Worm (Caenorhabditis elegans) whole organism, late embryonic: ENCODE measurements around the gene ZK652.8.

Experiments used
- F13H6.1 ChIP-seq: sonication (generic microtip); optimal IDR thresholded peaks from 2 replicates; lab custom pipeline; 2016; ENCODE audit warnings: missing genetic modification characterization, missing compliant biosample characterization
- T23F11.4 ChIP-seq: fragments of 200-800 bp; sonication (Bioruptor generic); optimal IDR thresholded peaks from 2 replicates; lab custom pipeline; 2018; ENCODE audit warnings: mild to moderate bottlenecking, missing genetic modification characterization, missing compliant biosample characterization
- Y22D7AL.16 ChIP-seq: sonication (generic microtip); optimal IDR thresholded peaks from 2 replicates; lab custom pipeline; 2016; ENCODE audit warnings: missing genetic modification characterization, missing compliant biosample characterization
- ama-1 ChIP-seq: fragments of 150-350 bp; optimal IDR thresholded peaks from 2 replicates; lab custom pipeline; 2014
- ceh-14 ChIP-seq: sonication (generic microtip); optimal IDR thresholded peaks from 2 replicates; lab custom pipeline; 2016; ENCODE audit warnings: missing genotype, missing genetic modification characterization, missing compliant biosample characterization
- ceh-18 ChIP-seq: sonication (generic microtip); optimal IDR thresholded peaks from 2 replicates; lab custom pipeline; 2016; ENCODE audit warnings: missing genetic modification characterization, missing compliant biosample characterization
- ceh-34 ChIP-seq: sonication (generic microtip); optimal IDR thresholded peaks from 2 replicates; lab custom pipeline; 2016; ENCODE audit warnings: mild to moderate bottlenecking, missing genetic modification characterization, missing compliant biosample characterization
- ceh-45 ChIP-seq: fragments of 200-800 bp; sonication (Bioruptor generic); IDR thresholded peaks from 2 replicates; pipeline ENCODE4 v1.3.6; 2022; ENCODE audit warnings: missing genetic modification reagents, missing genetic modification characterization, missing compliant biosample characterization
- ceh-9 ChIP-seq: sonication (generic microtip); optimal IDR thresholded peaks from 2 replicates; lab custom pipeline; 2016; ENCODE audit warnings: mild to moderate bottlenecking, missing genetic modification characterization, inconsistent platforms, missing compliant biosample characterization
- che-1 ChIP-seq: sonication (generic microtip); optimal IDR thresholded peaks from 2 replicates; lab custom pipeline; 2016; ENCODE audit warnings: mild to moderate bottlenecking, missing genetic modification characterization, missing compliant biosample characterization
- elt-4 ChIP-seq: sonication (generic microtip); optimal IDR thresholded peaks from 2 replicates; lab custom pipeline; 2016; ENCODE audit warnings: missing genetic modification characterization, missing compliant biosample characterization
- eyg-1 ChIP-seq: sonication (generic microtip); optimal IDR thresholded peaks from 2 replicates; lab custom pipeline; 2016; ENCODE audit warnings: missing genotype, missing genetic modification characterization, missing compliant biosample characterization
- fax-1 ChIP-seq: sonication (generic microtip); optimal IDR thresholded peaks from 2 replicates; lab custom pipeline; 2016; ENCODE audit warnings: missing genotype, missing genetic modification characterization, missing compliant biosample characterization
- fkh-10 ChIP-seq: fragments of 150-350 bp; optimal IDR thresholded peaks from 2 replicates; lab custom pipeline; 2014; ENCODE audit warnings: missing biosample characterization, missing genetic modification reagents, missing genetic modification characterization
- fkh-6 ChIP-seq: sonication (generic microtip); optimal IDR thresholded peaks from 2 replicates; lab custom pipeline; 2016; ENCODE audit warnings: missing genetic modification characterization, missing compliant biosample characterization
- gmeb-2 ChIP-seq: sonication (generic microtip); optimal IDR thresholded peaks from 2 replicates; lab custom pipeline; 2016; ENCODE audit warnings: missing genetic modification characterization, inconsistent platforms, missing compliant biosample characterization
- madf-2 ChIP-seq: sonication (generic microtip); optimal IDR thresholded peaks from 2 replicates; lab custom pipeline; 2017; ENCODE audit warnings: missing genetic modification characterization, missing compliant biosample characterization
- nhr-11 ChIP-seq: fragments of 150-350 bp; optimal IDR thresholded peaks from 2 replicates; lab custom pipeline; 2014; ENCODE audit warnings: missing biosample characterization, missing genetic modification characterization
- nhr-232 ChIP-seq: sonication (generic microtip); optimal IDR thresholded peaks from 2 replicates; lab custom pipeline; 2016; ENCODE audit warnings: missing genetic modification characterization, missing compliant biosample characterization
- npax-4 ChIP-seq: sonication (generic microtip); optimal IDR thresholded peaks from 2 replicates; lab custom pipeline; 2016; ENCODE audit warnings: missing genetic modification characterization, missing compliant biosample characterization
- odd-2 ChIP-seq: sonication (generic microtip); optimal IDR thresholded peaks from 2 replicates; lab custom pipeline; 2017; ENCODE audit warnings: antibody characterized with exemption, mild to moderate bottlenecking, missing genetic modification characterization, missing compliant biosample characterization
- pag-3 ChIP-seq: sonication (generic microtip); optimal IDR thresholded peaks from 2 replicates; lab custom pipeline; 2016; ENCODE audit warnings: missing compliant biosample characterization, missing genetic modification characterization, borderline replicate concordance
- pha-4 ChIP-seq: fragments of 150-350 bp; optimal IDR thresholded peaks from 2 replicates; lab custom pipeline; 2018; ENCODE audit warnings: missing biosample characterization, missing genetic modification reagents, missing genetic modification characterization
- pros-1 ChIP-seq: fragments of 150-350 bp; optimal IDR thresholded peaks from 2 replicates; lab custom pipeline; 2014; ENCODE audit warnings: missing biosample characterization, missing genetic modification reagents, missing genetic modification characterization
- sox-4 ChIP-seq: sonication (generic microtip); optimal IDR thresholded peaks from 2 replicates; lab custom pipeline; 2017; ENCODE audit warnings: mild to moderate bottlenecking, missing genetic modification characterization, inconsistent platforms, missing compliant biosample characterization
- tbx-2 ChIP-seq: sonication (generic microtip); optimal IDR thresholded peaks from 2 replicates; lab custom pipeline; 2016; ENCODE audit warnings: missing genetic modification characterization, missing compliant biosample characterization
- tbx-7 ChIP-seq: sonication (generic microtip); optimal IDR thresholded peaks from 2 replicates; lab custom pipeline; 2016; ENCODE audit warnings: missing genotype, missing genetic modification characterization, missing compliant biosample characterization
- unc-42 ChIP-seq: sonication (generic microtip); optimal IDR thresholded peaks from 2 replicates; lab custom pipeline; 2016; ENCODE audit warnings: missing genotype, missing genetic modification characterization, missing compliant biosample characterization
- unc-86 ChIP-seq: sonication (generic microtip); optimal IDR thresholded peaks from 2 replicates; lab custom pipeline; 2016; ENCODE audit warnings: missing genetic modification characterization, missing compliant biosample characterization
- zip-5 ChIP-seq: sonication (generic microtip); optimal IDR thresholded peaks from 2 replicates; lab custom pipeline; 2016; ENCODE audit warnings: missing genetic modification characterization, missing compliant biosample characterization
- ztf-16 ChIP-seq: sonication (generic microtip); optimal IDR thresholded peaks from 2 replicates; lab custom pipeline; 2017; ENCODE audit warnings: missing genetic modification characterization, missing compliant biosample characterization

Gene ZK652.8

DNA sequence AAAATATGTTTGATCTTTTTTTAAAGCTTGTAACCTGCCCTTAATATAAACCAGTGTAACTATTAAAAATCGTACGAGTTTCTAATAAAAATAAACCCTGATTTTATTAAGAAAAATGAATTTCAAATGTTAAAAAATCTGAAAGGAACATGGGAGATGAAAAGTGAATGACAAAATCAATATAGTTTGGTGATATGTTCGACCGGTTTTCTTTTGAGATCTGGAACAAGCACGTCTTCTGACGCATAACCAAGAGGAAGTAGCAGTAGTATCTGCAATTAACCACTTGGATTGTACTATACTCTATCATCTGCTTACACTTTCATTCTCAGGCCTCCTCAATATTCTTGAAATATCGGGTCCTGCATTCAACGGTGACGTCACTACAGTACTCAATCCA lies 33.7 kb upstream of the ZK652.8 start:
- TF ChIP-seq pag-3 (tag; lab: Kevin White, UChicago) (no peak), tbx-7 (tag; lab: Kevin White, UChicago) (no peak)

DNA sequence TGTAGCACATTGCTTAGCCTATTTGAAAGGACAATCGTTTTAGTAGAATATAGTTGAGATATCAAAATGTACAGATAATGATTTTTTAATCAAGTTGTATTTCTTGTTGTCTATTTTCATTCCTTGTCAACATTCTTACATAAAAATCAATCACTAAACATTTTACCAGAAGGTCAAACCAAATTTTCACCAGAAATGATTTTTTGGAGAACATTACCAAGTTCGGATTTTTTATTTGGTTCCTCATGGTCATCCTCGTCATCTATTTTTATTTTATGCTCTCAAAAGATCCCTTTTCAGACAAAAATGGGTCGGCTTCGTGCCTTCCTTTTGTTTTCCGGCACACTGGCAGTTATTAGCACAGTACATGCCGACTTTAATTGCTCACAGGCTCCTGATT lies 30.0 kb upstream of the ZK652.8 start, which contains the start of gene tyr-1:
Gene tyr-1 (plus strand): TSS at position 301 of the 400 bp plus-strand sequence.
- TF ChIP-seq unc-42 (tag; lab: Kevin White, UChicago) = no peak
- TF ChIP-seq che-1 (tag; lab: Kevin White, UChicago) = no peak
- no peak for TF ChIP-seq eyg-1 (tag; lab: Kevin White, UChicago)
- TF ChIP-seq fkh-6 (tag; lab: Kevin White, UChicago) = no peak
- no peak for TF ChIP-seq tbx-2 (tag; lab: Kevin White, UChicago)
- TF ChIP-seq pros-1 (tag; lab: Kevin White, UChicago) = no peak
- no peak for TF ChIP-seq elt-4
- no peak for TF ChIP-seq odd-2 (tag; lab: Kevin White, UChicago)
- TF ChIP-seq F13H6.1 (tag; lab: Kevin White, UChicago) = no peak
- TF ChIP-seq ceh-14 (tag; lab: Kevin White, UChicago) = no peak
- no peak for TF ChIP-seq madf-2
- no peak for TF ChIP-seq nhr-11 (tag; lab: Kevin White, UChicago)
- no peak for TF ChIP-seq ceh-34 (tag; lab: Kevin White, UChicago)

DNA sequence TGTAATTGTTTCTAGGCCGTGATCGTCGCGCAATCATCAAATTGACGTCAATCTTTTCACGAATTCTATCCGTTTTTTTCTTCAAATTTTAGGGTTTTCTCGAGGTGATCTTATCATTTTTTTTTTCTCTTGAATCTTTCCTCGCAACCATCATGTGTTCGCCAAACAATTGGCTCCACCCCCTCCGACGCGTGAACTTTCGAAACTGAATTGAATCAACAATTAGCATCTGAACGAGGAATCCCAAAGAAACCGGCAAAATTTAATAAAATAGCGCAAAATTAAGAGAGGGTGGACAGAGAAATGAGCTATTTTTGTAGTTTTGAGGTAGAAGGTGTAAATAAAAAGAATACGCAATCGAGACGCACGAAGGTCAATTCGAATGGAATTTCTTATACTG lies 29.3 kb upstream of the ZK652.8 start:
- no peak for TF ChIP-seq sox-4
- no peak for TF ChIP-seq nhr-232 (tag; lab: Kevin White, UChicago)
- TF ChIP-seq pha-4 (tag; lab: Kevin White, UChicago) = no peak
- TF ChIP-seq ceh-45 (GFP tag; lab: Robert Waterston, UW) = no peak
- TF ChIP-seq gmeb-2 (tag; lab: Kevin White, UChicago) = no peak
- TF ChIP-seq, all 69 proteins: peak for 0

DNA sequence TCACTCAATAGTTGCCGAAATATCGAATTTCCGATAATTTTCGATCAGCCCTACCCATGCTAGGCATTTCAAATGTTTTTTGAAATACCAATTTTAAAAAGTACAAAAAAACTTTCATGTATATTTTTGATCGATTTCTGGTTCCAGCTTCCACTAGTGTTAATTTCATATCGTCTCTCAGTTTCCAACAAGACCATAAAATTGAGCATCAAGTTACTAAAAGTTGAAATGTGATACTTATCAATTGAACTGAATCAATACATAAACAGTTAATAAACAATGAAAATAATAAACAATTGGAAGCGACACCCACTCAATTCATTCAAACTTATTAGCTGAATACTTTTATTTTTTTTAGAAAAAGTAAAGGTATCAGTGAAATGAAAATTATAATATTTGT lies 22.8 kb upstream of the ZK652.8 start, which contains the start of gene cup-4:
Gene cup-4 (plus strand): TSS at position 301 of the 400 bp plus-strand sequence.
- TF ChIP-seq fax-1 = no peak
- TF ChIP-seq ceh-18 = no peak
- TF ChIP-seq pag-3 (tag; lab: Kevin White, UChicago) = no peak
- no peak for TF ChIP-seq fkh-10 (GFP tag; lab: Kevin White, UChicago)
- no peak for TF ChIP-seq zip-5 (tag; lab: Kevin White, UChicago)
- no peak for TF ChIP-seq ama-1 (lab: Kevin White, UChicago)
- TF ChIP-seq ztf-16 = no peak
- TF ChIP-seq sox-4 = no peak
- no peak for TF ChIP-seq Y22D7AL.16 (tag; lab: Kevin White, UChicago)
- TF ChIP-seq unc-86 = no peak
- no peak for TF ChIP-seq T23F11.4
- TF ChIP-seq, all 69 proteins: peak for 0

DNA sequence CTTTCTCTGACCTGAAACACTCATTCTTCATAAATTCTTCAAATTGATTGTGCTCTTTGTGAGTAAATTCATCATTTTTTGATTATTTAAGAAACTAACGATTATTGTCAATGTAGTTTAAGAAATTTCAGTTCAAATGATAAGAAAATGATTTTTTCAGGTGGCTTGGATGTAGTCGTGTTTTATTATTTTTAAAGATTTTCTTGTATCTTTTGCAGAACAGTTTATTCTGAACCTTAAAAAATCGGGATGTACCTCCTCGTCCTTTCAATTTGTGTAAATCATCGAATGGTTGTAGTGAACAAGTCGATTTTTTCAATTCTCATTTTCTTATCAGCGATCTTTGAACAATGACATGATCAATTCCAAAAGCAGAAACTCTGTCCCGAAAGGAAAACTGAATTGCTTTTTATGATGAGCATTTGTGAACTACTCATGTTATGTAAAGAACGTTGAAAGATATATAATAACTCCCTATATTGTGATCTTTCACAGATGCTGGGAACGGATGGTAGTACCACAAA lies 21.9 kb upstream of the ZK652.8 start, which contains the start of gene slc-17.3:
Gene slc-17.3 (minus strand): TSS at position 51 of the 524 bp plus-strand sequence.
- TF ChIP-seq ceh-9 (tag; lab: Kevin White, UChicago) = no peak
- TF ChIP-seq npax-4 (tag; lab: Kevin White, UChicago) = no peak
- no peak for TF ChIP-seq ceh-34 (tag; lab: Kevin White, UChicago)

DNA sequence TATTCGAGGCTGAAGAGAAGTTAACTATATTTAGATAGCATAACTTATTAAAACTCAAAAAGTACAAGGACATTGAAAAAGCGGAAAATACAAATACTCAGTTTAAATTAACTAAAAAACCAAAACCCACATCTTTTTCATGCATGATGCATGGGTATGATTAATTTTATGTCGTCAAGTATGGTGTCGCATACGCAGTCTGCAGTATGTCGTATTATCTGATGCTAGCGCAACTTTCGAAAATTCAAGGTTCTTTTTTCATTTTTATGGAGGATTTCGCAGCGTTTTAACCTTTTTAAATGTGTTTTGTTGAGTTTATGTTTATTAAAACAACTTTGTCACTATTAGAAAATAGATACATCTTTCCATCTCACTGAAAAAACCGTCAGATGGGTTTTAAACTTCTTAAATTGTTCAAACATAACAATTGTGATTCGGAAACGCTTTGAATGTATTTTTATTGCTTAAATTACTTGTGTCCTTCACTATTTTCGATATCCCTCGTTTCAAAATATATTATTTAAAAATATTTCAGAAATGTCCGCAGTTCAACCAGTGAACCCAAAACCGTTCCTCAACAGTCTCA lies 18.2 kb upstream of the ZK652.8 start, which contains the start of gene snr-5:
Gene snr-5 (plus strand): TSS at position 536 of the 586 bp plus-strand sequence.
- TF ChIP-seq unc-42 (tag; lab: Kevin White, UChicago) = peak; percentile 11
- TF ChIP-seq tbx-7 (tag; lab: Kevin White, UChicago) = no peak
